ENCODE assay signal across 1 fruit fly cellular context in the genomic region with DNA sequence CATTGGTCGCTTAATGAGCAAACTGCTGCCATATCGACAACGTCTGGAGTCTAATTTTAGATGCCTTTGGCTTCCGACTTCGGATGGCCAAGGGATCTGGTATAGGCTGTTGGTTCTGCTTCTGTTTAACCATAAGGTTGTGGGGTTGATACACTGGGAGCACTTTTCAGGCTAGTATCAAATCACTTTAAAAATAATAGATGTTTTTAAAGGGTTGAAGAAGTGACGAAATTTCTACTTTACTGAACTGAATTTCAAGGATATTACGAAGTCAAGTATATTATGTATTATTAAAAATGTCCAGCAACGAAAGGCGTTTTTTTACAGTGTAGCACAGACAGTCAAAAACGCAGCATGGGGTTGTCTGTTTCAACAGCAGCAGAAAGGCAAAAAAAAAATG.
TF ChIP-seq lines count a peak whose summit lies in the region.

No protein-coding gene starts in this region.

TF ChIP-seq in whole organism, embryonic, 481 proteins besides CTCF, POLR2A, EP300 and RAD21 (continued from another document):
- no peak for TF ChIP-seq eyg (GFP tag; optimal IDR thresholded peaks at IDR 0.05; lab: Kevin White, UChicago)
- TF ChIP-seq CG31224 (GFP tag; IDR thresholded peaks at IDR 0.05; lab: Robert Waterston, UW), result peak; percentile 59
- peak; percentile 67 for TF ChIP-seq CG8290 (GFP tag; optimal IDR thresholded peaks at IDR 0.05; lab: Kevin White, UChicago)
- peak; percentile 36 to 64 for TF ChIP-seq CG8290 (tag; optimal IDR thresholded peaks at IDR 0.05; lab: Kevin White, UChicago)
- peak; percentile 58 for TF ChIP-seq CG2120 (GFP tag; optimal IDR thresholded peaks at IDR 0.05; lab: Kevin White, UChicago)
- TF ChIP-seq salm (tag; optimal IDR thresholded peaks at IDR 0.05; lab: Kevin White, UChicago), result peak; percentile 63
- TF ChIP-seq tx (GFP tag; optimal IDR thresholded peaks at IDR 0.05; lab: Kevin White, UChicago), result peak; percentile 67
- TF ChIP-seq CG14050 (GFP tag; IDR thresholded peaks at IDR 0.05; lab: Robert Waterston, UW), result peak; percentile 56
- TF ChIP-seq E2f1 (GFP tag; IDR thresholded peaks at IDR 0.05; lab: Robert Waterston, UW), result peak; percentile 83
- TF ChIP-seq HmgZ (tag; optimal IDR thresholded peaks at IDR 0.05; lab: Kevin White, UChicago), result peak; percentile 46
- peak; percentile 72 for TF ChIP-seq CG6654 (GFP tag; optimal IDR thresholded peaks at IDR 0.05; lab: Kevin White, UChicago)
- peak; percentile 32 for TF ChIP-seq gcm2 (GFP tag; optimal IDR thresholded peaks at IDR 0.05; lab: Kevin White, UChicago)
- TF ChIP-seq CG17328 (GFP tag; IDR thresholded peaks at IDR 0.05; lab: Robert Waterston, UW), result peak; percentile 87
- peak; percentile 96 for TF ChIP-seq Ets65A (GFP tag; lab: Kevin White, UChicago)
- peak in 1 of 3 experiments; percentile 84 for TF ChIP-seq lola (GFP tag; optimal IDR thresholded peaks at IDR 0.05; lab: Kevin White, UChicago)
- peak; percentile 47 for TF ChIP-seq Ravus (GFP tag; IDR thresholded peaks at IDR 0.05; lab: Robert Waterston, UW)
- no peak for TF ChIP-seq schlank (tag; optimal IDR thresholded peaks at IDR 0.05; lab: Kevin White, UChicago)
- TF ChIP-seq cas (GFP tag; IDR thresholded peaks at IDR 0.05; lab: Robert Waterston, UW), result no peak
- peak; percentile 77 for TF ChIP-seq CG12104 (GFP tag; optimal IDR thresholded peaks at IDR 0.05; lab: Kevin White, UChicago)
- TF ChIP-seq ranshi (GFP tag; IDR thresholded peaks at IDR 0.05; lab: Robert Waterston, UW), result peak; percentile 77
- TF ChIP-seq HLH54F (GFP tag; optimal IDR thresholded peaks at IDR 0.05; lab: Kevin White, UChicago), result peak; percentile 49
- peak; percentile 82 for TF ChIP-seq BtbVII (GFP tag; optimal IDR thresholded peaks at IDR 0.05; lab: Kevin White, UChicago)
- peak; percentile 71; the same call in 2 of the 3 replicates for TF ChIP-seq Dbx (GFP tag; IDR thresholded peaks at IDR 0.05; lab: Robert Waterston, UW)
- TF ChIP-seq HHEX (GFP tag; optimal IDR thresholded peaks at IDR 0.05; lab: Kevin White, UChicago), result peak; percentile 78
- TF ChIP-seq CG11723 (GFP tag; optimal IDR thresholded peaks at IDR 0.05; lab: Kevin White, UChicago), result peak; percentile 48
- peak; percentile 83 for TF ChIP-seq CG33557 (GFP tag; optimal IDR thresholded peaks at IDR 0.05; lab: Kevin White, UChicago)
- TF ChIP-seq oc (tag; optimal IDR thresholded peaks at IDR 0.05; lab: Kevin White, UChicago), result peak; percentile 81
- no peak for TF ChIP-seq cg (GFP tag; optimal IDR thresholded peaks at IDR 0.05; lab: Kevin White, UChicago)
- peak; percentile 96 for TF ChIP-seq twi (tag; optimal IDR thresholded peaks at IDR 0.05; lab: Kevin White, UChicago)
- peak; percentile 89 for TF ChIP-seq unpg (GFP tag; optimal IDR thresholded peaks at IDR 0.05; lab: Kevin White, UChicago)
- TF ChIP-seq CG17385 (GFP tag; optimal IDR thresholded peaks at IDR 0.05; lab: Kevin White, UChicago), result peak; percentile 70
- peak; percentile 54; the same call in 1 of the 3 replicates for TF ChIP-seq jigr1 (GFP tag; IDR thresholded peaks at IDR 0.05; lab: Robert Waterston, UW)
- TF ChIP-seq peb (GFP tag; IDR thresholded peaks at IDR 0.05; lab: Robert Waterston, UW), result peak; percentile 79
- peak; percentile 51 for TF ChIP-seq CG8281 (tag; optimal IDR thresholded peaks at IDR 0.05; lab: Kevin White, UChicago)
- TF ChIP-seq ro (GFP tag; IDR thresholded peaks at IDR 0.05; lab: Robert Waterston, UW), result peak; percentile 64
- no peak for TF ChIP-seq CkIIα-i1 (GFP tag; IDR thresholded peaks at IDR 0.05; lab: Robert Waterston, UW)
- TF ChIP-seq gce (GFP tag; IDR thresholded peaks at IDR 0.05; lab: Robert Waterston, UW), result peak; percentile 80
- peak; percentile 74 for TF ChIP-seq pum (GFP tag; optimal IDR thresholded peaks at IDR 0.05; lab: Kevin White, UChicago)
- peak; percentile 25 for TF ChIP-seq YL-1 (GFP tag; optimal IDR thresholded peaks at IDR 0.05; lab: Kevin White, UChicago)
- TF ChIP-seq CG4617 (GFP tag; optimal IDR thresholded peaks at IDR 0.05; lab: Kevin White, UChicago; ENCODE audit: borderline replicate concordance), result peak; percentile 20
- TF ChIP-seq CG1603 (tag; optimal IDR thresholded peaks at IDR 0.05; lab: Kevin White, UChicago), result peak; percentile 92
- TF ChIP-seq Sin3A (optimal IDR thresholded peaks at IDR 0.05; lab: Kevin White, UChicago), result no peak
- TF ChIP-seq org-1 (GFP tag; optimal IDR thresholded peaks at IDR 0.05; lab: Kevin White, UChicago), result peak; percentile 72
- no peak for TF ChIP-seq wdn (GFP tag; IDR thresholded peaks at IDR 0.05; lab: Robert Waterston, UW)
- peak; percentile 57 for TF ChIP-seq Dek (tag; optimal IDR thresholded peaks at IDR 0.05; lab: Kevin White, UChicago)
- TF ChIP-seq bsh (GFP tag; optimal IDR thresholded peaks at IDR 0.05; lab: Kevin White, UChicago), result peak; percentile 54 to 93
- no peak for TF ChIP-seq Jarid2 (GFP tag; optimal IDR thresholded peaks at IDR 0.05; lab: Kevin White, UChicago)
- TF ChIP-seq tio (GFP tag; optimal IDR thresholded peaks at IDR 0.05; lab: Kevin White, UChicago), result peak; percentile 77
- peak; percentile 60 for TF ChIP-seq slp2 (GFP tag; optimal IDR thresholded peaks at IDR 0.05; lab: Kevin White, UChicago)
- TF ChIP-seq CG3838 (GFP tag; optimal IDR thresholded peaks at IDR 0.05; lab: Kevin White, UChicago), result peak; percentile 36
- peak; percentile 81 for TF ChIP-seq Ada2b (GFP tag; IDR thresholded peaks at IDR 0.05; lab: Robert Waterston, UW)
- peak; percentile 83 for TF ChIP-seq sisA (GFP tag; IDR thresholded peaks at IDR 0.05; lab: Robert Waterston, UW)
- TF ChIP-seq CG16815 (GFP tag; optimal IDR thresholded peaks at IDR 0.05; lab: Kevin White, UChicago), result peak; percentile 75
- TF ChIP-seq ham (GFP tag; IDR thresholded peaks at IDR 0.05; lab: Robert Waterston, UW), result no peak
- TF ChIP-seq p53 (GFP tag; optimal IDR thresholded peaks at IDR 0.05; lab: Kevin White, UChicago), result peak; percentile 16
